Fruit fly (Drosophila melanogaster) whole organism, wandering third instar larva: ENCODE data around the gene tzn.

Experiments used
- CG9705 ChIP-seq: fragments of 200-800 bp; sonication (Bioruptor generic); optimal IDR thresholded peaks from 2 replicates; lab custom pipeline; 2018; ENCODE audit warnings: missing biosample characterization, mild to moderate bottlenecking, missing genetic modification characterization
- Dfd ChIP-seq: fragments of >200 bp; optimal IDR thresholded peaks from 2 replicates; lab custom pipeline; 2017; ENCODE audit warnings: missing biosample characterization, missing genetic modification characterization
- Jra ChIP-seq: sonication (Bioruptor generic); optimal IDR thresholded peaks from 2 replicates; lab custom pipeline; 2016; ENCODE audit warnings: missing biosample characterization, missing genetic modification characterization
- OdsH ChIP-seq: fragments of 200-800 bp; sonication (Bioruptor generic); optimal IDR thresholded peaks from 2 replicates; lab custom pipeline; 2016; ENCODE audit warnings: missing biosample characterization, mild to moderate bottlenecking, missing genetic modification characterization
- br ChIP-seq: fragments of 200-800 bp; sonication (Bioruptor generic); optimal IDR thresholded peaks from 2 replicates; lab custom pipeline; 2016; ENCODE audit warnings: missing biosample characterization, missing genetic modification characterization
- dsf ChIP-seq: sonication (Bioruptor generic); optimal IDR thresholded peaks from 2 replicates; lab custom pipeline; 2016; ENCODE audit warnings: missing biosample characterization, missing genetic modification characterization, borderline replicate concordance
- fru ChIP-seq: fragments of 200-800 bp; sonication (Bioruptor generic); optimal IDR thresholded peaks from 3 replicates; lab custom pipeline; 2016; ENCODE audit warnings: missing biosample characterization, mild to moderate bottlenecking, missing genetic modification characterization
- h ChIP-seq: fragments of 200-800 bp; sonication (Bioruptor generic); optimal IDR thresholded peaks from 3 replicates; lab custom pipeline; 2016; ENCODE audit warnings: missing biosample characterization, mild to moderate bottlenecking, missing genetic modification characterization
- lola ChIP-seq: fragments of >200 bp; optimal IDR thresholded peaks from 2 replicates; lab custom pipeline; 2017; ENCODE audit warnings: missing biosample characterization, missing genetic modification characterization
- pan ChIP-seq: fragments of >200 bp; optimal IDR thresholded peaks from 2 replicates; lab custom pipeline; 2017

dm6 chr3L:20784394-20784793 lies 14.1 kb upstream of the tzn start:
- TF ChIP-seq OdsH (GFP tag; lab: Kevin White, UChicago) (no peak), pan (no peak), br (no peak), Jra (GFP tag; lab: Kevin White, UChicago) (no peak), dsf (GFP tag; lab: Kevin White, UChicago) (no peak), Dfd (GFP tag; lab: Kevin White, UChicago) (no peak), h (no peak), fru (no peak), lola (GFP tag; lab: Kevin White, UChicago) (no peak), CG9705 (GFP tag; lab: Kevin White, UChicago) (no peak)
